Worm (Caenorhabditis elegans): ENCODE data around the gene txt-4.

txt-4 gene

ce11 chrIV:1536316-1536715 is 26.0 kb downstream of the txt-4 start, which contains the start of gene K03H6.5:
TSS of gene K03H6.5 (minus strand) at chrIV:1536416.
- TF ChIP-seq aly-2 (tag; optimal IDR thresholded peaks at IDR 0.05) (no peak), R02D3.7 (tag; optimal IDR thresholded peaks at IDR 0.05) (no peak), nhr-12 (tag; optimal IDR thresholded peaks at IDR 0.05) (no peak), alr-1 (tag; optimal IDR thresholded peaks at IDR 0.05) (no peak), zag-1 (tag; optimal IDR thresholded peaks at IDR 0.05) (no peak), lin-39 (tag; optimal IDR thresholded peaks at IDR 0.05) (no peak), fos-1 (tag; optimal IDR thresholded peaks at IDR 0.05) (no peak), sma-9 (GFP tag; optimal IDR thresholded peaks at IDR 0.05) (no peak), sma-9 (tag; optimal IDR thresholded peaks at IDR 0.05) (no peak), skn-1 (tag; optimal IDR thresholded peaks at IDR 0.05) (no peak)

ce11 chrIV:1547129-1547528 is 36.8 kb downstream of the txt-4 start:
- TF ChIP-seq nhr-25 (tag; optimal IDR thresholded peaks at IDR 0.05) = peak; percentile 64
- TF ChIP-seq nhr-6 (tag; optimal IDR thresholded peaks at IDR 0.05) = no peak
- no peak for TF ChIP-seq dmd-4 (tag; optimal IDR thresholded peaks at IDR 0.05)
- peak; percentile 88 for TF ChIP-seq blmp-1 (tag; optimal IDR thresholded peaks at IDR 0.05; ENCODE audit: insufficient read depth)
- TF ChIP-seq mbf-1 (tag; optimal IDR thresholded peaks at IDR 0.05) = no peak
- peak; percentile 63 for TF ChIP-seq ceh-16 (tag; optimal IDR thresholded peaks at IDR 0.05)

- TF ChIP-seq ama-1 (optimal IDR thresholded peaks at IDR 0.05) (peak; percentile 89), snpc-4 (tag; optimal IDR thresholded peaks at IDR 0.05) (no peak), mab-5 (tag; optimal IDR thresholded peaks at IDR 0.05) (no peak), ceh-16 (tag; optimal IDR thresholded peaks at IDR 0.05) (peak; percentile 50), lsy-2 (tag; optimal IDR thresholded peaks at IDR 0.05) (no peak), ztf-11 (tag; optimal IDR thresholded peaks at IDR 0.05) (no peak), zag-1 (tag; optimal IDR thresholded peaks at IDR 0.05) (no peak), nhr-129 (tag; optimal IDR thresholded peaks at IDR 0.05) (no peak), blmp-1 (tag; optimal IDR thresholded peaks at IDR 0.05; ENCODE audit: insufficient read depth) (peak; percentile 12), nhr-25 (tag; optimal IDR thresholded peaks at IDR 0.05) (peak; percentile 67)
Observed at ce11 chrIV:1548457-1548861, 38.1 kb downstream of the txt-4 start, which contains the start of gene col-107. TSS of gene col-107 (plus strand) at chrIV:1548721.

ce11 chrIV:1549095-1550093 is 39.0 kb downstream of the txt-4 start:
- TF ChIP-seq ama-1 (optimal IDR thresholded peaks at IDR 0.05) = peak; percentile 75
- no peak for TF ChIP-seq sma-9 (GFP tag; optimal IDR thresholded peaks at IDR 0.05)
- TF ChIP-seq sma-9 (tag; optimal IDR thresholded peaks at IDR 0.05) = no peak
- TF ChIP-seq F13H6.1 (tag; optimal IDR thresholded peaks at IDR 0.05) = peak; percentile 4
- peak; percentile 71 for TF ChIP-seq nhr-25 (tag; optimal IDR thresholded peaks at IDR 0.05)
- no peak for TF ChIP-seq alr-1 (tag; optimal IDR thresholded peaks at IDR 0.05)
- TF ChIP-seq ztf-1 (GFP tag; conservative IDR thresholded peaks at IDR 0.05) = no peak
- no peak for TF ChIP-seq elt-3 (tag; optimal IDR thresholded peaks at IDR 0.05)
- TF ChIP-seq ztf-11 (tag; optimal IDR thresholded peaks at IDR 0.05) = no peak

- TF ChIP-seq sma-3 (GFP tag; optimal IDR thresholded peaks at IDR 0.05) (no peak), unc-39 (tag; optimal IDR thresholded peaks at IDR 0.05) (no peak), lsy-2 (tag; optimal IDR thresholded peaks at IDR 0.05) (no peak), ztf-1 (GFP tag; conservative IDR thresholded peaks at IDR 0.05) (no peak), ceh-82 (tag; optimal IDR thresholded peaks at IDR 0.05) (no peak), skn-1 (tag; optimal IDR thresholded peaks at IDR 0.05) (no peak), aly-2 (tag; optimal IDR thresholded peaks at IDR 0.05) (no peak)
Observed at ce11 chrIV:1550131-1550530, 39.8 kb downstream of the txt-4 start, which contains the start of gene C34H4.5. TSS of gene C34H4.5 (minus strand) at chrIV:1550231.

ce11 chrIV:1550578-1550977 is 40.2 kb downstream of the txt-4 start, which contains the start of gene tag-244:
TSS of gene tag-244 (plus strand) at chrIV:1550878.
- TF ChIP-seq sem-4 (tag; optimal IDR thresholded peaks at IDR 0.05) (no peak), unc-55 (GFP tag; optimal IDR thresholded peaks at IDR 0.05) (no peak), fos-1 (tag; optimal IDR thresholded peaks at IDR 0.05) (peak; percentile 30)

Measured in whole organism, L2 larva.